Fruit fly (Drosophila melanogaster) whole organism, embryonic: ENCODE measurements around the gene CG6959.
A peak's percentile ranks its signal among the peaks of the same experiment; 100 is the strongest.

ENCODE experiments used
- Abd-B ChIP-seq: fragments of 200-800 bp; sonication (Bioruptor generic); optimal IDR thresholded peaks from 2 replicates; lab custom pipeline; 2018; ENCODE audit warnings: missing biosample characterization, mild to moderate bottlenecking, missing genetic modification characterization, moderate library complexity
- Bdp1 ChIP-seq: fragments of 200-800 bp; sonication (Bioruptor generic); optimal IDR thresholded peaks from 3 replicates; lab custom pipeline; 2016; ENCODE audit warnings: missing biosample characterization, missing genetic modification characterization
- Bgb ChIP-seq: fragments of 200-800 bp; sonication (Bioruptor generic); IDR thresholded peaks from 2 replicates; pipeline ENCODE4 v1.3.6; 2022; ENCODE audit warnings: missing biosample characterization, missing genetic modification characterization; ENCODE audit not compliant: partially characterized antibody
- CG10321 ChIP-seq: fragments of 200-800 bp; sonication (Bioruptor generic); IDR thresholded peaks from 2 replicates; pipeline ENCODE4 v1.3.6; 2022; ENCODE audit warnings: missing biosample characterization, missing genetic modification characterization
- CG10462 ChIP-seq: fragments of 200-800 bp; sonication (Bioruptor generic); optimal IDR thresholded peaks from 2 replicates; lab custom pipeline; 2016; ENCODE audit warnings: missing biosample characterization, missing genetic modification characterization
- CG10565 ChIP-seq: fragments of 200-800 bp; sonication (Bioruptor generic); optimal IDR thresholded peaks from 3 replicates; lab custom pipeline; 2016; ENCODE audit warnings: missing biosample characterization, mild to moderate bottlenecking, missing genetic modification characterization
- CG11085 ChIP-seq: fragments of 200-800 bp; sonication (Bioruptor generic); IDR thresholded peaks from 2 replicates; pipeline ENCODE4 v1.3.6; 2022; ENCODE audit warnings: missing biosample characterization, missing genetic modification characterization
- CG12659 ChIP-seq: fragments of 200-800 bp; sonication (Bioruptor generic); optimal IDR thresholded peaks from 3 replicates; lab custom pipeline; 2017; ENCODE audit warnings: mild to moderate bottlenecking, missing biosample characterization, missing genetic modification reagents, missing genetic modification characterization
- CG12744 ChIP-seq: fragments of 200-800 bp; sonication (Bioruptor generic); optimal IDR thresholded peaks from 2 replicates; lab custom pipeline; 2016; ENCODE audit warnings: missing biosample characterization, missing genetic modification characterization
- CG14014 ChIP-seq: fragments of 200-800 bp; sonication (Bioruptor generic); IDR thresholded peaks from 2 replicates; pipeline ENCODE4 v1.3.6; 2022; ENCODE audit warnings: missing biosample characterization, missing genetic modification characterization
- CG14710 ChIP-seq: fragments of 200-800 bp; sonication (Bioruptor generic); optimal IDR thresholded peaks from 3 replicates; lab custom pipeline; 2019; ENCODE audit warnings: missing biosample characterization, mild to moderate bottlenecking, missing genetic modification characterization, moderate library complexity
- CG15073 ChIP-seq: fragments of 200-800 bp; sonication (Bioruptor generic); optimal IDR thresholded peaks from 2 replicates; lab custom pipeline; 2016; ENCODE audit warnings: missing biosample characterization, missing genetic modification characterization
- CG1602 ChIP-seq: fragments of 200-800 bp; sonication (Bioruptor generic); optimal IDR thresholded peaks from 3 replicates; lab custom pipeline; 2016; ENCODE audit warnings: missing biosample characterization, missing genetic modification characterization
- CG34376 ChIP-seq: fragments of 200-800 bp; sonication (Bioruptor generic); optimal IDR thresholded peaks from 2 replicates; lab custom pipeline; 2018; ENCODE audit warnings: missing biosample characterization, mild to moderate bottlenecking, missing genetic modification characterization
- CG6175 ChIP-seq: fragments of 200-800 bp; sonication (Bioruptor generic); IDR thresholded peaks from 3 replicates; pipeline ENCODE4 v1.3.6; 2022; ENCODE audit warnings: missing biosample characterization, missing genetic modification characterization
- CG7271 ChIP-seq: fragments of 200-800 bp; sonication (Bioruptor generic); optimal IDR thresholded peaks from 2 replicates; lab custom pipeline; 2018; ENCODE audit warnings: missing biosample characterization, mild to moderate bottlenecking, missing genetic modification characterization, moderate library complexity
- CG8944 ChIP-seq: fragments of 200-800 bp; sonication (Bioruptor generic); optimal IDR thresholded peaks from 3 replicates; lab custom pipeline; 2016; ENCODE audit warnings: missing biosample characterization, missing genetic modification characterization
- CoRest ChIP-seq: fragments of 200-800 bp; sonication (Bioruptor generic); optimal IDR thresholded peaks from 3 replicates; lab custom pipeline; 2018; ENCODE audit warnings: missing biosample characterization, mild to moderate bottlenecking, missing genetic modification characterization, moderate library complexity
- CrebB ChIP-seq: fragments of 200-800 bp; sonication (Bioruptor generic); optimal IDR thresholded peaks from 3 replicates; lab custom pipeline; 2018; ENCODE audit warnings: missing biosample characterization, mild to moderate bottlenecking, missing genetic modification characterization
- Dbx ChIP-seq: fragments of 200-800 bp; sonication (Bioruptor generic); IDR thresholded peaks from 3 replicates; pipeline ENCODE4 v1.3.6; 2022; ENCODE audit warnings: missing biosample characterization, missing genetic modification characterization
- Dip3 ChIP-seq: fragments of 200-800 bp; sonication (Bioruptor generic); optimal IDR thresholded peaks from 3 replicates; lab custom pipeline; 2016; ENCODE audit warnings: missing biosample characterization, missing genetic modification characterization
- Eip74EF ChIP-seq, 2 experiments: fragments of 200-800 bp in 1 of 2; fragments of >200 bp in 1 of 2; sonication (Bioruptor generic) in 1 of 2; optimal IDR thresholded peaks; 2 replicates each; lab custom pipeline; 2017 to 2019; ENCODE audit warnings: missing biosample characterization in 2 of 2, missing genetic modification characterization in 2 of 2, mild to moderate bottlenecking in 1 of 2, moderate library complexity in 1 of 2
- Fer2 ChIP-seq: fragments of 200-800 bp; sonication (Bioruptor generic); optimal IDR thresholded peaks from 2 replicates; lab custom pipeline; 2018; ENCODE audit warnings: missing biosample characterization, mild to moderate bottlenecking, missing genetic modification characterization, moderate library complexity
- Fer3 ChIP-seq: fragments of 200-800 bp; sonication (Bioruptor generic); optimal IDR thresholded peaks from 2 replicates; lab custom pipeline; 2018; ENCODE audit warnings: missing biosample characterization, mild to moderate bottlenecking, missing genetic modification characterization, moderate library complexity
- Lpt ChIP-seq: fragments of >200 bp; optimal IDR thresholded peaks from 2 replicates; lab custom pipeline; 2018; ENCODE audit warnings: missing biosample characterization, missing genetic modification characterization
- Optix ChIP-seq: fragments of 200-800 bp; sonication (Bioruptor generic); IDR thresholded peaks from 3 replicates; pipeline ENCODE4 v1.3.6; 2022; ENCODE audit warnings: missing biosample characterization, missing genetic modification characterization
- Ravus ChIP-seq: fragments of 200-800 bp; sonication (Bioruptor generic); IDR thresholded peaks from 2 replicates; pipeline ENCODE4 v1.3.6; 2022; ENCODE audit warnings: missing biosample characterization, missing genetic modification characterization
- Rx ChIP-seq: fragments of 200-800 bp; sonication (Bioruptor generic); IDR thresholded peaks from 2 replicates; pipeline ENCODE4 v1.3.6; 2022; ENCODE audit warnings: missing biosample characterization, missing genetic modification characterization
- Sry-δ ChIP-seq: fragments of 200-800 bp; sonication (Bioruptor generic); optimal IDR thresholded peaks from 2 replicates; lab custom pipeline; 2016; ENCODE audit warnings: missing biosample characterization, missing genetic modification characterization
- ap ChIP-seq: fragments of 200-800 bp; sonication (Bioruptor generic); IDR thresholded peaks from 2 replicates; pipeline ENCODE4 v1.3.6; 2022; ENCODE audit warnings: missing biosample characterization, missing genetic modification characterization
- ara ChIP-seq: fragments of 200-800 bp; sonication (Bioruptor generic); IDR thresholded peaks from 2 replicates; pipeline ENCODE4 v1.3.6; 2022; ENCODE audit warnings: missing biosample characterization, missing genetic modification characterization
- ci ChIP-seq: fragments of 200-800 bp; sonication (Bioruptor generic); IDR thresholded peaks from 3 replicates; pipeline ENCODE4 v1.3.6; 2022; ENCODE audit warnings: missing biosample characterization, missing genetic modification characterization
- eve ChIP-seq, 2 experiments: fragments of >200 bp; optimal IDR thresholded peaks; 2 replicates each; lab custom pipeline; 2017; ENCODE audit warnings: missing biosample characterization in 2 of 2, missing genetic modification characterization in 2 of 2
- fd102C ChIP-seq: fragments of 200-800 bp; sonication (Bioruptor generic); optimal IDR thresholded peaks from 2 replicates; lab custom pipeline; 2018; ENCODE audit warnings: missing biosample characterization, mild to moderate bottlenecking, missing genetic modification characterization, moderate library complexity
- gsb-n ChIP-seq: fragments of 200-800 bp; sonication (Bioruptor generic); optimal IDR thresholded peaks from 3 replicates; lab custom pipeline; 2018; ENCODE audit warnings: missing biosample characterization, mild to moderate bottlenecking, missing genetic modification characterization
- ham ChIP-seq: fragments of 200-800 bp; sonication (Bioruptor generic); IDR thresholded peaks from 2 replicates; pipeline ENCODE4 v1.3.6; 2022; ENCODE audit warnings: missing biosample characterization, missing genetic modification characterization
- jumu ChIP-seq: fragments of 200-800 bp; sonication (Bioruptor generic); optimal IDR thresholded peaks from 3 replicates; lab custom pipeline; 2016; ENCODE audit warnings: missing biosample characterization, missing genetic modification characterization
- kah ChIP-seq: fragments of 200-800 bp; sonication (Bioruptor generic); optimal IDR thresholded peaks from 2 replicates; lab custom pipeline; 2018; ENCODE audit warnings: missing biosample characterization, mild to moderate bottlenecking, missing genetic modification characterization
- lab ChIP-seq: fragments of 200-800 bp; sonication (Bioruptor generic); optimal IDR thresholded peaks from 3 replicates; lab custom pipeline; 2017; ENCODE audit warnings: missing biosample characterization, missing genetic modification characterization, mild to moderate bottlenecking, moderate library complexity, missing genetic modification reagents
- mam ChIP-seq: fragments of 200-800 bp; sonication (Bioruptor generic); optimal IDR thresholded peaks from 3 replicates; lab custom pipeline; 2016; ENCODE audit warnings: missing biosample characterization, missing genetic modification characterization
- org-1 ChIP-seq: fragments of 200-800 bp; sonication (Bioruptor generic); optimal IDR thresholded peaks from 2 replicates; lab custom pipeline; 2017; ENCODE audit warnings: missing biosample characterization, missing genetic modification characterization
- phol ChIP-seq: fragments of 200-800 bp; sonication (Bioruptor generic); optimal IDR thresholded peaks from 3 replicates; lab custom pipeline; 2018; ENCODE audit warnings: missing biosample characterization, mild to moderate bottlenecking, missing genetic modification characterization, moderate library complexity
- sc ChIP-seq, 3 experiments: fragments of >200 bp in 2 of 3; fragments of 200-800 bp in 1 of 3; sonication (Bioruptor generic) in 1 of 3; optimal IDR thresholded peaks; 2 replicates in 2 of 3; 3 replicates in 1 of 3; lab custom pipeline; 2017; ENCODE audit warnings: mild to moderate bottlenecking in 1 of 3, missing biosample characterization in 1 of 3, missing genetic modification characterization in 1 of 3, missing genetic modification reagents in 1 of 3
- sens ChIP-seq: fragments of 200-800 bp; sonication (Bioruptor generic); peaks from one replicate; lab custom pipeline; 2016; ENCODE audit warnings: missing biosample characterization, missing genetic modification characterization
- slbo ChIP-seq: fragments of 200-800 bp; sonication (Bioruptor generic); IDR thresholded peaks from 2 replicates; pipeline ENCODE4 v1.3.6; 2022; ENCODE audit warnings: missing biosample characterization, missing genetic modification characterization
- ssp ChIP-seq: fragments of 200-800 bp; sonication (Bioruptor generic); IDR thresholded peaks from 2 replicates; pipeline ENCODE4 v1.3.6; 2022; ENCODE audit warnings: missing biosample characterization, missing genetic modification characterization
- tap ChIP-seq: fragments of 200-800 bp; optimal IDR thresholded peaks from 3 replicates; lab custom pipeline; 2019; ENCODE audit warnings: missing biosample characterization, mild to moderate bottlenecking, missing genetic modification characterization, moderate library complexity
- tgo ChIP-seq: fragments of 200-800 bp; sonication (Bioruptor generic); IDR thresholded peaks from 3 replicates; pipeline ENCODE4 v1.3.6; 2022; ENCODE audit warnings: missing biosample characterization, missing genetic modification characterization
- trh ChIP-seq: fragments of 200-800 bp; sonication (Bioruptor generic); optimal IDR thresholded peaks from 2 replicates; lab custom pipeline; 2016; ENCODE audit warnings: missing biosample characterization, missing genetic modification characterization
- tup ChIP-seq: fragments of 200-800 bp; sonication (Bioruptor generic); optimal IDR thresholded peaks from 2 replicates; lab custom pipeline; 2016; ENCODE audit warnings: missing biosample characterization, mild to moderate bottlenecking, missing genetic modification characterization, moderate library complexity
- tx ChIP-seq: fragments of 200-800 bp; sonication (Bioruptor generic); optimal IDR thresholded peaks from 2 replicates; lab custom pipeline; 2016; ENCODE audit warnings: missing biosample characterization, missing genetic modification characterization
- wor ChIP-seq: fragments of 200-800 bp; sonication (Bioruptor generic); IDR thresholded peaks from 2 replicates; pipeline ENCODE4 v1.3.6; 2022; ENCODE audit warnings: missing biosample characterization, missing genetic modification characterization

CG6959 gene

DNA sequence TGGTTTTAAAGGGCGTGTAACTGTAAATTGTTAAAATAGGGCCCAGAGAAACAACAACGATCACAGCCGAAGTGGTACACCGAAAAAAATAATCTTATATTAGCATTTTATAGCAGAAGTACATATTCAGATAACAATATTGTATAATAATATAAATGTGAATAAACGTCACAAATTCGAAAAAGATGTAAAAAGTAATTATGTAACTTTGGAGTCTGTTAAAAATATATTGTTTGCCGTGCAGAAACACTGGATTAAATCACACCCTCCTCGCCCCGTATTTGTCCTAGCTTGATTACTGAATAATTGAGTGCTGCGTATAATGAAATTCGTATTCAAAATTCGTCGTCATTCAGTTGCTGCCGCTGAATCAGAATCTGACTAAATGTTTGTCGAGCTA lies 14.1 kb downstream of the CG6959 start (continued):
- TF ChIP-seq CoRest = peak; percentile 33
- TF ChIP-seq CG14014 (GFP tag; lab: Robert Waterston, UW) = peak; percentile 49; the same call in 1 of the 2 replicates
- TF ChIP-seq trh = no peak
- TF ChIP-seq CG10462 = no peak
- TF ChIP-seq CG34376 (GFP tag; lab: Kevin White, UChicago) = no peak
- TF ChIP-seq slbo (GFP tag; lab: Robert Waterston, UW) = peak; percentile 40; the same call in 1 of the 2 replicates
- TF ChIP-seq Fer2 (tag; lab: Kevin White, UChicago) = no peak
- peak; percentile 17; the same call in 1 of the 3 replicates for TF ChIP-seq ci (GFP tag; lab: Robert Waterston, UW)
- TF ChIP-seq Bgb (GFP tag; lab: Robert Waterston, UW) = no peak
- TF ChIP-seq ap (GFP tag; lab: Robert Waterston, UW) = 0 out of 2 replicates have a peak, but pooled peaks have one; percentile 5
- TF ChIP-seq tgo (GFP tag; lab: Robert Waterston, UW) = peak; percentile 40; the same call in 2 of the 3 replicates
- no peak for TF ChIP-seq ara
- no peak for TF ChIP-seq CrebB (tag; lab: Kevin White, UChicago)
- TF ChIP-seq wor (GFP tag; lab: Robert Waterston, UW) = no peak
- no peak for TF ChIP-seq Dip3 (GFP tag; lab: Kevin White, UChicago)
- TF ChIP-seq CG12659 (GFP tag; lab: Kevin White, UChicago) = peak; percentile 25
- no peak for TF ChIP-seq Sry-δ
- TF ChIP-seq Bdp1 (GFP tag; lab: Kevin White, UChicago) = no peak
- no peak for TF ChIP-seq CG10565 (GFP tag; lab: Kevin White, UChicago)
- no peak for TF ChIP-seq tup (GFP tag; lab: Kevin White, UChicago)
- TF ChIP-seq Dbx (GFP tag; lab: Robert Waterston, UW) = no peak
- TF ChIP-seq phol (tag; lab: Kevin White, UChicago) = peak; percentile 30
- no peak for TF ChIP-seq org-1 (GFP tag; lab: Kevin White, UChicago)
- no peak for TF ChIP-seq gsb-n (tag; lab: Kevin White, UChicago)
- no peak for TF ChIP-seq CG8944 (GFP tag; lab: Kevin White, UChicago)
- no peak for TF ChIP-seq eve (GFP tag; optimal IDR thresholded peaks at IDR 0.05; lab: Kevin White, UChicago)
- no peak for TF ChIP-seq sc (optimal IDR thresholded peaks at IDR 0.05; lab: Kevin White, UChicago)
- TF ChIP-seq sc (GFP tag; optimal IDR thresholded peaks at IDR 0.05; lab: Kevin White, UChicago) = no peak
- TF ChIP-seq fd102C (GFP tag; lab: Kevin White, UChicago) = no peak
- no peak for TF ChIP-seq Ravus (GFP tag; lab: Robert Waterston, UW)
- TF ChIP-seq Rx (GFP tag; lab: Robert Waterston, UW) = no peak
- TF ChIP-seq lab (GFP tag; lab: Kevin White, UChicago) = peak; percentile 43
- TF ChIP-seq CG12744 = no peak
- no peak for TF ChIP-seq Lpt (GFP tag; lab: Kevin White, UChicago)
- TF ChIP-seq CG11085 (GFP tag; lab: Robert Waterston, UW) = no peak
- TF ChIP-seq kah = no peak
- TF ChIP-seq CG10321 (GFP tag; lab: Robert Waterston, UW) = no peak
- TF ChIP-seq CG1602 (GFP tag; lab: Kevin White, UChicago) = no peak
- no peak for TF ChIP-seq CG6175
- no peak for TF ChIP-seq Eip74EF (GFP tag; optimal IDR thresholded peaks at IDR 0.05; lab: Kevin White, UChicago)
- no peak for TF ChIP-seq jumu (GFP tag; lab: Kevin White, UChicago)
- TF ChIP-seq CG15073 (GFP tag; lab: Kevin White, UChicago) = no peak
- TF ChIP-seq Fer3 (tag; lab: Kevin White, UChicago) = peak; percentile 33
- no peak for TF ChIP-seq ssp (GFP tag; lab: Robert Waterston, UW)
- peak; percentile 42 for TF ChIP-seq sens (GFP tag; lab: Kevin White, UChicago)
- no peak for TF ChIP-seq CG14710 (tag; lab: Kevin White, UChicago)
- TF ChIP-seq Abd-B (GFP tag; lab: Kevin White, UChicago) = no peak
- no peak for TF ChIP-seq ham (GFP tag; lab: Robert Waterston, UW)
- no peak for TF ChIP-seq tap (tag; lab: Kevin White, UChicago)
- TF ChIP-seq CG7271 = no peak
- TF ChIP-seq Optix (GFP tag; lab: Robert Waterston, UW) = no peak
- no peak for TF ChIP-seq tx (GFP tag; lab: Kevin White, UChicago)
- no peak for TF ChIP-seq mam (GFP tag; lab: Kevin White, UChicago)
